Fruit fly (Drosophila melanogaster) whole organism, embryonic: ENCODE measurements around the gene CG3123.

Source experiments
- ATbp ChIP-seq: fragments of 200-800 bp; sonication (Bioruptor generic); optimal IDR thresholded peaks from 2 replicates; lab custom pipeline; 2017; ENCODE audit warnings: missing biosample characterization, mild to moderate bottlenecking, missing genetic modification characterization, missing genetic modification reagents
- CG10543 ChIP-seq: fragments of 200-800 bp; sonication (Bioruptor generic); optimal IDR thresholded peaks from 3 replicates; lab custom pipeline; 2017; ENCODE audit warnings: missing biosample characterization, mild to moderate bottlenecking, missing genetic modification characterization, moderate library complexity
- CG10654 ChIP-seq: fragments of 200-800 bp; sonication (Bioruptor generic); optimal IDR thresholded peaks from 2 replicates; lab custom pipeline; 2016; ENCODE audit warnings: missing biosample characterization, missing genetic modification characterization
- CG11456 ChIP-seq: fragments of 200-800 bp; sonication (Bioruptor generic); IDR thresholded peaks from 3 replicates; pipeline ENCODE4 v1.3.6; 2022; ENCODE audit warnings: missing biosample characterization, missing genetic modification characterization
- CG12236 ChIP-seq: fragments of 200-800 bp; sonication (Bioruptor generic); optimal IDR thresholded peaks from 2 replicates; lab custom pipeline; 2016; ENCODE audit warnings: missing biosample characterization, missing genetic modification characterization
- CG12744 ChIP-seq: fragments of 200-800 bp; sonication (Bioruptor generic); optimal IDR thresholded peaks from 2 replicates; lab custom pipeline; 2016; ENCODE audit warnings: missing biosample characterization, missing genetic modification characterization
- CG14441 ChIP-seq: fragments of 200-800 bp; sonication (Bioruptor generic); IDR thresholded peaks from 2 replicates; pipeline ENCODE4 v1.3.6; 2022; ENCODE audit warnings: missing biosample characterization, missing genetic modification characterization
- CG18619 ChIP-seq: fragments of 200-800 bp; sonication (Bioruptor generic); optimal IDR thresholded peaks from 3 replicates; lab custom pipeline; 2017; ENCODE audit warnings: missing biosample characterization, mild to moderate bottlenecking, missing genetic modification characterization
- CG2129 ChIP-seq: fragments of 200-800 bp; sonication (Bioruptor generic); IDR thresholded peaks from 2 replicates; pipeline ENCODE4 v1.3.6; 2022; ENCODE audit warnings: missing biosample characterization, missing genetic modification characterization; ENCODE audit not compliant: partially characterized antibody
- CG31365 ChIP-seq: fragments of 200-800 bp; sonication (Bioruptor generic); optimal IDR thresholded peaks from 2 replicates; lab custom pipeline; 2018; ENCODE audit warnings: missing biosample characterization, mild to moderate bottlenecking, missing genetic modification characterization
- CG31441 ChIP-seq: fragments of 200-800 bp; sonication (Bioruptor generic); IDR thresholded peaks from 2 replicates; pipeline ENCODE4 v1.3.6; 2022; ENCODE audit warnings: missing biosample characterization, missing genetic modification characterization
- CG32772 ChIP-seq: fragments of 200-800 bp; sonication (Bioruptor generic); IDR thresholded peaks from 2 replicates; pipeline ENCODE4 v1.3.6; 2022; ENCODE audit warnings: missing biosample characterization, missing genetic modification characterization
- CG33557 ChIP-seq: fragments of 200-800 bp; sonication (Bioruptor generic); optimal IDR thresholded peaks from 2 replicates; lab custom pipeline; 2019; ENCODE audit warnings: missing biosample characterization, mild to moderate bottlenecking, missing genetic modification characterization, moderate library complexity
- CG4820 ChIP-seq: fragments of 200-800 bp; sonication (Bioruptor generic); optimal IDR thresholded peaks from 3 replicates; lab custom pipeline; 2016; ENCODE audit warnings: missing biosample characterization, missing genetic modification characterization
- CG4854 ChIP-seq: fragments of 200-800 bp; sonication (Bioruptor generic); optimal IDR thresholded peaks from 2 replicates; lab custom pipeline; 2016; ENCODE audit warnings: missing biosample characterization, missing genetic modification characterization, inconsistent platforms
- Dek ChIP-seq: fragments of 200-800 bp; sonication (Bioruptor generic); optimal IDR thresholded peaks from 3 replicates; lab custom pipeline; 2019; ENCODE audit warnings: missing biosample characterization, mild to moderate bottlenecking, missing genetic modification characterization, moderate library complexity
- Dip3 ChIP-seq: fragments of 200-800 bp; sonication (Bioruptor generic); optimal IDR thresholded peaks from 3 replicates; lab custom pipeline; 2016; ENCODE audit warnings: missing biosample characterization, missing genetic modification characterization
- Dll ChIP-seq: fragments of 200-800 bp; sonication (Bioruptor generic); IDR thresholded peaks from 4 replicates; pipeline ENCODE4 v1.3.6; 2022; ENCODE audit warnings: missing biosample characterization, missing genetic modification characterization; ENCODE audit not compliant: partially characterized antibody
- E2f1 ChIP-seq: fragments of 200-800 bp; sonication (Bioruptor generic); IDR thresholded peaks from 2 replicates; pipeline ENCODE4 v1.3.6; 2022; ENCODE audit warnings: missing biosample characterization, missing genetic modification characterization
- Fer2 ChIP-seq: fragments of 200-800 bp; sonication (Bioruptor generic); optimal IDR thresholded peaks from 2 replicates; lab custom pipeline; 2018; ENCODE audit warnings: missing biosample characterization, mild to moderate bottlenecking, missing genetic modification characterization, moderate library complexity
- Hr51 ChIP-seq, 2 experiments: fragments of 200-800 bp; sonication (Bioruptor generic); optimal IDR thresholded peaks; 2 replicates in 1 of 2; 3 replicates in 1 of 2; lab custom pipeline; 2016 to 2018; ENCODE audit warnings: missing biosample characterization in 2 of 2, missing genetic modification characterization in 2 of 2, mild to moderate bottlenecking in 1 of 2, moderate library complexity in 1 of 2
- Hr78 ChIP-seq, 2 experiments: fragments of 200-800 bp in 1 of 2; fragments of >200 bp in 1 of 2; sonication (Bioruptor generic) in 1 of 2; optimal IDR thresholded peaks; 2 replicates each; lab custom pipeline; 2017 to 2019; ENCODE audit warnings: missing biosample characterization in 2 of 2, missing genetic modification characterization in 2 of 2, mild to moderate bottlenecking in 1 of 2, moderate library complexity in 1 of 2
- MESR4 ChIP-seq: fragments of 200-800 bp; sonication (Bioruptor generic); optimal IDR thresholded peaks from 2 replicates; lab custom pipeline; 2018; ENCODE audit warnings: missing biosample characterization, mild to moderate bottlenecking, missing genetic modification characterization, moderate library complexity
- Meics ChIP-seq: fragments of 200-800 bp; sonication (Bioruptor generic); optimal IDR thresholded peaks from 2 replicates; lab custom pipeline; 2017; ENCODE audit warnings: missing biosample characterization, mild to moderate bottlenecking, missing genetic modification characterization
- NC2α ChIP-seq: fragments of 200-800 bp; sonication (Bioruptor generic); optimal IDR thresholded peaks from 2 replicates; lab custom pipeline; 2016; ENCODE audit warnings: missing biosample characterization, missing genetic modification characterization
- Optix ChIP-seq: fragments of 200-800 bp; sonication (Bioruptor generic); IDR thresholded peaks from 3 replicates; pipeline ENCODE4 v1.3.6; 2022; ENCODE audit warnings: missing biosample characterization, missing genetic modification characterization
- Sox100B ChIP-seq: fragments of 200-800 bp; sonication (Bioruptor generic); optimal IDR thresholded peaks from 3 replicates; lab custom pipeline; 2018; ENCODE audit warnings: missing biosample characterization, mild to moderate bottlenecking, missing genetic modification characterization
- al ChIP-seq: fragments of 200-800 bp; sonication (Bioruptor generic); IDR thresholded peaks from 2 replicates; pipeline ENCODE4 v1.3.6; 2022; ENCODE audit warnings: missing biosample characterization, missing genetic modification characterization
- amos ChIP-seq: fragments of 200-800 bp; sonication (Bioruptor generic); IDR thresholded peaks from 2 replicates; pipeline ENCODE4 v1.3.6; 2022; ENCODE audit warnings: missing biosample characterization, missing genetic modification characterization; ENCODE audit not compliant: partially characterized antibody
- bcd ChIP-seq: fragments of 200-800 bp; sonication (Bioruptor generic); optimal IDR thresholded peaks from 2 replicates; lab custom pipeline; 2017; ENCODE audit warnings: missing biosample characterization, mild to moderate bottlenecking, missing genetic modification characterization
- bigmax ChIP-seq: fragments of 200-800 bp; sonication (Bioruptor generic); optimal IDR thresholded peaks from 2 replicates; lab custom pipeline; 2018; ENCODE audit warnings: missing biosample characterization, mild to moderate bottlenecking, missing genetic modification characterization
- cad ChIP-seq: fragments of >200 bp; optimal IDR thresholded peaks from 2 replicates; lab custom pipeline; 2017; ENCODE audit warnings: missing biosample characterization, missing genetic modification characterization
- cas ChIP-seq: fragments of 200-800 bp; sonication (Bioruptor generic); IDR thresholded peaks from 2 replicates; pipeline ENCODE4 v1.3.6; 2022; ENCODE audit warnings: missing biosample characterization, missing genetic modification characterization
- danr ChIP-seq: fragments of 200-800 bp; sonication (Bioruptor generic); IDR thresholded peaks from 2 replicates; pipeline ENCODE4 v1.3.6; 2022; ENCODE audit warnings: missing biosample characterization, missing genetic modification characterization
- dmrt99B ChIP-seq: fragments of 200-800 bp; sonication (Bioruptor generic); optimal IDR thresholded peaks from 2 replicates; lab custom pipeline; 2018; ENCODE audit warnings: missing biosample characterization, mild to moderate bottlenecking, missing genetic modification characterization, moderate library complexity
- dysf ChIP-seq: fragments of 200-800 bp; sonication (Bioruptor generic); IDR thresholded peaks from 3 replicates; pipeline ENCODE4 v1.3.6; 2022; ENCODE audit warnings: missing biosample characterization, missing genetic modification characterization
- ems ChIP-seq: fragments of 200-800 bp; sonication (Bioruptor generic); optimal IDR thresholded peaks from 3 replicates; lab custom pipeline; 2016; ENCODE audit warnings: missing biosample characterization, missing genetic modification characterization
- gem ChIP-seq: fragments of 200-800 bp; sonication (Bioruptor generic); optimal IDR thresholded peaks from 2 replicates; lab custom pipeline; 2019; ENCODE audit warnings: missing biosample characterization, mild to moderate bottlenecking, missing genetic modification characterization, moderate library complexity
- gsb-n ChIP-seq: fragments of 200-800 bp; sonication (Bioruptor generic); optimal IDR thresholded peaks from 3 replicates; lab custom pipeline; 2018; ENCODE audit warnings: missing biosample characterization, mild to moderate bottlenecking, missing genetic modification characterization
- hkb ChIP-seq, 2 experiments: fragments of 200-800 bp in 1 of 2; fragments of >200 bp in 1 of 2; sonication (Bioruptor generic) in 1 of 2; IDR thresholded peaks in 1 of 2; optimal IDR thresholded peaks in 1 of 2; 2 replicates each; pipeline versions ENCODE4 v1.3.6 to Lab custom; 2017 to 2022; ENCODE audit warnings: missing biosample characterization in 1 of 2, missing genetic modification characterization in 1 of 2
- jigr1 ChIP-seq: fragments of 200-800 bp; sonication (Bioruptor generic); IDR thresholded peaks from 3 replicates; pipeline ENCODE4 v1.3.6; 2022; ENCODE audit warnings: missing biosample characterization, missing genetic modification characterization
- ken ChIP-seq: fragments of 200-800 bp; sonication (Bioruptor generic); IDR thresholded peaks from 3 replicates; pipeline ENCODE4 v1.3.6; 2022; ENCODE audit warnings: missing biosample characterization, missing genetic modification characterization
- lola ChIP-seq, 3 experiments: fragments of >200 bp in 2 of 3; fragments of 200-800 bp in 1 of 3; sonication (Bioruptor generic) in 1 of 3; optimal IDR thresholded peaks; 2 replicates each; lab custom pipeline; 2017 to 2019; ENCODE audit warnings: missing biosample characterization in 3 of 3, missing genetic modification characterization in 3 of 3, mild to moderate bottlenecking in 1 of 3, moderate library complexity in 1 of 3
- salm ChIP-seq: fragments of 200-800 bp; sonication (Bioruptor generic); optimal IDR thresholded peaks from 2 replicates; lab custom pipeline; 2018; ENCODE audit warnings: missing biosample characterization, mild to moderate bottlenecking, missing genetic modification characterization
- seq ChIP-seq: fragments of 200-800 bp; sonication (Bioruptor generic); IDR thresholded peaks from 2 replicates; pipeline ENCODE4 v1.3.6; 2022; ENCODE audit warnings: missing biosample characterization, missing genetic modification characterization
- ssp ChIP-seq: fragments of 200-800 bp; sonication (Bioruptor generic); IDR thresholded peaks from 2 replicates; pipeline ENCODE4 v1.3.6; 2022; ENCODE audit warnings: missing biosample characterization, missing genetic modification characterization
- toy ChIP-seq: fragments of 200-800 bp; sonication (Bioruptor generic); IDR thresholded peaks from 2 replicates; pipeline ENCODE4 v1.3.6; 2022; ENCODE audit warnings: missing biosample characterization, missing genetic modification characterization
- unpg ChIP-seq: fragments of 200-800 bp; sonication (Bioruptor generic); optimal IDR thresholded peaks from 3 replicates; lab custom pipeline; 2018; ENCODE audit warnings: missing biosample characterization, mild to moderate bottlenecking, missing genetic modification characterization, moderate library complexity
- zf30C ChIP-seq: fragments of 200-800 bp; sonication (Bioruptor generic); optimal IDR thresholded peaks from 3 replicates; lab custom pipeline; 2018; ENCODE audit warnings: missing biosample characterization, mild to moderate bottlenecking, missing genetic modification characterization

The CG3123 gene

DNA sequence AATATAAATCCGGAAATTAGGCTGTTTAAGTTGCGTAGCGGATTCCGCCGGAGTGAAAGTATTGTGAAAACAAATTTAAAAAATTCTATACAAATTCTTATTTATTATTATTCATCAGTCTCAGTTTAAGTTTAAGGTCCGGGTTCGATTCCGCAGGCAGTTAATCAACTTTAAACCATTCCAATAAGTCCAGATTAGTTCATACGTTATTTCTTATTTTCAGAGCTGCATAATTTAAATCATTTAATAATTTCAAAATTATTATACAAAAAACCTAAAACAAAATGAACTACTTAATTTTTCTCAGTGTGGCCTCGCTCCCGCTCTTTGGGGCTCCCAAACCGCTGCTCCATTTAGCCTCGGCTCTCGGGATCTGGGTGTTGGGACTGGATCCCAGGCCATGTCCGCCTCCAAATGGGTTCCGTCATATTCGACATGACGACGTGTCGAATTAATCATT lies 5.1 kb upstream of the CG3123 start (continued):
- TF ChIP-seq CG2129 (GFP tag; lab: Robert Waterston, UW) (no peak), danr (GFP tag; lab: Robert Waterston, UW) (peak; percentile 78), amos (GFP tag; lab: Robert Waterston, UW) (no peak), Fer2 (peak; percentile 63), bcd (GFP tag; lab: Kevin White, UChicago) (peak; percentile 90), zf30C (GFP tag; lab: Kevin White, UChicago) (peak; percentile 80), CG14441 (GFP tag; lab: Robert Waterston, UW) (peak; percentile 53), Dek (tag; lab: Kevin White, UChicago) (peak; percentile 76), Sox100B (GFP tag; lab: Kevin White, UChicago) (peak; percentile 97), MESR4 (GFP tag; lab: Kevin White, UChicago) (no peak), cas (0 out of 2 replicates have a peak, but pooled peaks have one; percentile 10), cad (GFP tag; lab: Kevin White, UChicago) (no peak), ATbp (peak; percentile 87), CG12236 (peak; percentile 20), ken (GFP tag; lab: Robert Waterston, UW) (peak; percentile 31; the same call in 1 of the 3 replicates), unpg (GFP tag; lab: Kevin White, UChicago) (peak; percentile 88), jigr1 (no peak; the same call in 2 of the 3 replicates), bigmax (GFP tag; lab: Kevin White, UChicago) (no peak), CG12744 (GFP tag; lab: Kevin White, UChicago) (peak; percentile 46), CG10543 (GFP tag; lab: Kevin White, UChicago) (peak; percentile 75), toy (no peak), CG31365 (no peak), Meics (GFP tag; lab: Kevin White, UChicago) (peak; percentile 92), dysf (GFP tag; lab: Robert Waterston, UW) (peak; percentile 85), Optix (GFP tag; lab: Robert Waterston, UW) (peak; percentile 54; the same call in 2 of the 3 replicates), Hr51 (GFP tag; optimal IDR thresholded peaks at IDR 0.05; lab: Kevin White, UChicago) (peak; percentile 64 to 93), Dll (GFP tag; lab: Robert Waterston, UW) (no peak), lola (GFP tag; optimal IDR thresholded peaks at IDR 0.05; lab: Kevin White, UChicago) (peak in 1 of 3 experiments; percentile 97), CG18619 (peak; percentile 89), ssp (GFP tag; lab: Robert Waterston, UW) (peak; percentile 65), gsb-n (tag; lab: Kevin White, UChicago) (peak; percentile 86), CG4820 (GFP tag; lab: Kevin White, UChicago) (peak; percentile 89), CG33557 (GFP tag; lab: Kevin White, UChicago) (peak; percentile 92), ems (GFP tag; lab: Kevin White, UChicago) (peak; percentile 77), CG10654 (GFP tag; lab: Kevin White, UChicago) (peak; percentile 78), NC2α (GFP tag; lab: Kevin White, UChicago) (no peak), E2f1 (GFP tag; lab: Robert Waterston, UW) (peak; percentile 66; the same call in 1 of the 2 replicates), salm (tag; lab: Kevin White, UChicago) (peak; percentile 77), dmrt99B (tag; lab: Kevin White, UChicago) (peak; percentile 93), CG32772 (GFP tag; lab: Robert Waterston, UW) (peak; percentile 75), gem (peak; percentile 95), hkb (optimal IDR thresholded peaks at IDR 0.05; lab: Kevin White, UChicago) (no peak), hkb (GFP tag; IDR thresholded peaks at IDR 0.05; lab: Robert Waterston, UW) (peak; percentile 86), Hr78 (GFP tag; optimal IDR thresholded peaks at IDR 0.05; lab: Kevin White, UChicago) (peak in 1 of 2 experiments; percentile 80), CG31441 (GFP tag; lab: Robert Waterston, UW) (peak; percentile 94), CG11456 (peak; percentile 30; the same call in 1 of the 3 replicates), seq (GFP tag; lab: Robert Waterston, UW) (peak; percentile 78), CG4854 (peak; percentile 76), Dip3 (GFP tag; lab: Kevin White, UChicago) (peak; percentile 21), al (GFP tag; lab: Robert Waterston, UW) (peak; percentile 73)
